Worm (Caenorhabditis elegans) whole organism, L4 larva: ENCODE results near the gene C15B12.9.

Experiments
- lin-1 ChIP-seq: fragments of 200-800 bp; sonication (Bioruptor generic); IDR thresholded peaks from 2 replicates; pipeline ENCODE4 v1.3.6; 2022; ENCODE audit warnings: missing genetic modification reagents, missing genetic modification characterization, missing compliant biosample characterization
- nhr-237 ChIP-seq: sonication (generic microtip); optimal IDR thresholded peaks from 2 replicates; lab custom pipeline; 2017; ENCODE audit warnings: missing biosample characterization, missing genetic modification characterization
- nhr-28 ChIP-seq: fragments of 150-350 bp; optimal IDR thresholded peaks from 2 replicates; lab custom pipeline; 2014; ENCODE audit warnings: missing biosample characterization, missing genetic modification characterization
- unc-39 ChIP-seq: sonication (generic microtip); optimal IDR thresholded peaks from 2 replicates; lab custom pipeline; 2017; ENCODE audit warnings: missing biosample characterization, missing genetic modification characterization
- zip-2 ChIP-seq: fragments of 150-350 bp; optimal IDR thresholded peaks from 2 replicates; lab custom pipeline; 2014; ENCODE audit warnings: missing biosample characterization, missing genetic modification characterization
- ztf-11 ChIP-seq: fragments of 150-350 bp; optimal IDR thresholded peaks from 2 replicates; lab custom pipeline; 2014; ENCODE audit warnings: missing biosample characterization, missing genetic modification characterization

DNA sequence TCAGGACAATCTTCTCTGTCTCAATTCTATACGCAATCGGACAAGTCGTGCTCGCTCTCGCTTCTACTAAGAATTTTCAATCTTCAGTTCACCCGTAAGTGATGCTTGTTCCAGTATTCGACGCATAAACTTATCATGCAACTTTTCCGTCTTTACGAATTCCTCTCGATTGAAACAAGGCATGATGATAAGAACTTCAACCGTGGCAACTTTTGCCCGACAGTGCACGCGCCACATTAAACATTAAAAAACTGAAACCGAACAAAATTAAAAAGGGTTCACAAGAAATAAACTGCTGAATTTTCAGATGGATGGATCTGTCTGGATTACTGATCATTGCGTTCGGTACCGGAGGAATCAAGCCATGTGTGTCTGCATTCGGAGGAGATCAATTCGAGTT, 10.1 kb upstream of the C15B12.9 start:
- no peak for TF ChIP-seq nhr-28 (tag; lab: Kevin White, UChicago)
- no peak for TF ChIP-seq nhr-237 (tag; lab: Kevin White, UChicago)
- TF ChIP-seq zip-2 (tag; lab: Kevin White, UChicago) = no peak
- TF ChIP-seq ztf-11 (tag; lab: Kevin White, UChicago) = no peak
- no peak for TF ChIP-seq unc-39 (tag; lab: Kevin White, UChicago)
- no peak for TF ChIP-seq lin-1 (GFP tag; lab: Robert Waterston, UW)
